Worm (Caenorhabditis elegans) whole organism, mixed stage, embryonic: ENCODE measurements around the gene cft-1.

ENCODE experiments used
- M03D4.4 ChIP-seq: sonication (generic microtip); optimal IDR thresholded peaks from 2 replicates; lab custom pipeline; 2017; ENCODE audit warnings: mild to moderate bottlenecking, missing genetic modification characterization, missing compliant biosample characterization
- bed-3 ChIP-seq: fragments of 200-800 bp; sonication (Bioruptor generic); optimal IDR thresholded peaks from 3 replicates; lab custom pipeline; 2018; ENCODE audit warnings: mild to moderate bottlenecking, missing genetic modification characterization, moderate library complexity, missing compliant biosample characterization
- ceh-39 ChIP-seq: fragments of 150-350 bp; optimal IDR thresholded peaks from 2 replicates; lab custom pipeline; 2014; ENCODE audit warnings: missing biosample characterization, missing genetic modification characterization
- ceh-43 ChIP-seq: fragments of 200-800 bp; sonication (Bioruptor generic); optimal IDR thresholded peaks from 2 replicates; lab custom pipeline; 2018; ENCODE audit warnings: mild to moderate bottlenecking, missing genetic modification characterization, moderate library complexity, missing compliant biosample characterization
- ceh-83 ChIP-seq: fragments of 200-800 bp; sonication (Bioruptor generic); optimal IDR thresholded peaks from 2 replicates; lab custom pipeline; 2018; ENCODE audit warnings: mild to moderate bottlenecking, missing genetic modification characterization, missing compliant biosample characterization
- cnd-1 ChIP-seq: fragments of 200-800 bp; sonication (Bioruptor generic); optimal IDR thresholded peaks from 2 replicates; lab custom pipeline; 2018; ENCODE audit warnings: mild to moderate bottlenecking, missing genetic modification characterization, missing compliant biosample characterization
- elt-1 ChIP-seq: sonication (generic microtip); optimal IDR thresholded peaks from 2 replicates; lab custom pipeline; 2017; ENCODE audit warnings: missing genetic modification characterization, mild to moderate bottlenecking, missing compliant biosample characterization, antibody characterized with exemption, moderate library complexity, borderline replicate concordance; ENCODE audit not compliant: insufficient read depth
- elt-3 ChIP-seq: fragments of 150-350 bp; optimal IDR thresholded peaks from 2 replicates; lab custom pipeline; 2014; ENCODE audit warnings: missing biosample characterization, missing genetic modification characterization
- flh-1 ChIP-seq: fragments of 200-800 bp; sonication (Bioruptor generic); optimal IDR thresholded peaks from 2 replicates; lab custom pipeline; 2018; ENCODE audit warnings: mild to moderate bottlenecking, missing genetic modification characterization, moderate library complexity, missing compliant biosample characterization
- ham-2 ChIP-seq: fragments of 200-800 bp; sonication (Bioruptor generic); optimal IDR thresholded peaks from 2 replicates; lab custom pipeline; 2018; ENCODE audit warnings: mild to moderate bottlenecking, missing genetic modification characterization, missing compliant biosample characterization
- hlh-1 ChIP-seq: fragments of 150-350 bp; optimal IDR thresholded peaks from 2 replicates; lab custom pipeline; 2014; ENCODE audit warnings: missing biosample characterization, missing genetic modification reagents, missing genetic modification characterization
- lin-13 ChIP-seq: fragments of 150-350 bp; optimal IDR thresholded peaks from 2 replicates; lab custom pipeline; 2014; ENCODE audit warnings: missing biosample characterization, missing genetic modification characterization
- lin-32 ChIP-seq: fragments of 200-800 bp; sonication (Bioruptor generic); optimal IDR thresholded peaks from 2 replicates; lab custom pipeline; 2018; ENCODE audit warnings: mild to moderate bottlenecking, missing genetic modification characterization, missing compliant biosample characterization
- lsy-2 ChIP-seq: fragments of 150-350 bp; optimal IDR thresholded peaks from 2 replicates; lab custom pipeline; 2014; ENCODE audit warnings: missing biosample characterization, missing genetic modification characterization
- mab-5 ChIP-seq: fragments of 150-350 bp; optimal IDR thresholded peaks from 2 replicates; lab custom pipeline; 2014; ENCODE audit warnings: missing biosample characterization, missing genetic modification characterization
- mep-1 ChIP-seq: fragments of 150-350 bp; optimal IDR thresholded peaks from 2 replicates; lab custom pipeline; 2017; ENCODE audit warnings: missing biosample characterization, missing genetic modification reagents, missing genetic modification characterization, inconsistent platforms
- nhr-12 ChIP-seq: fragments of 150-350 bp; optimal IDR thresholded peaks from 2 replicates; lab custom pipeline; 2014; ENCODE audit warnings: missing biosample characterization, missing genetic modification characterization
- nhr-28 ChIP-seq: fragments of 150-350 bp; optimal IDR thresholded peaks from 2 replicates; lab custom pipeline; 2014; ENCODE audit warnings: missing biosample characterization, missing genetic modification characterization
- nhr-76 ChIP-seq: sonication (generic microtip); optimal IDR thresholded peaks from 2 replicates; lab custom pipeline; 2017; ENCODE audit warnings: missing biosample characterization, missing genetic modification characterization
- pha-4 ChIP-seq: fragments of 150-350 bp; optimal IDR thresholded peaks from 2 replicates; lab custom pipeline; 2018; ENCODE audit warnings: missing biosample characterization, missing genetic modification reagents, missing genetic modification characterization
- sem-2 ChIP-seq: fragments of 200-800 bp; sonication (Bioruptor generic); optimal IDR thresholded peaks from 2 replicates; lab custom pipeline; 2018; ENCODE audit warnings: mild to moderate bottlenecking, missing genetic modification characterization, missing compliant biosample characterization
- snpc-4 ChIP-seq: fragments of 150-350 bp; optimal IDR thresholded peaks from 2 replicates; lab custom pipeline; 2014; ENCODE audit warnings: missing biosample characterization, missing genetic modification characterization
- sptf-1 ChIP-seq: sonication (generic microtip); optimal IDR thresholded peaks from 2 replicates; lab custom pipeline; 2017; ENCODE audit warnings: mild to moderate bottlenecking, missing genetic modification characterization, moderate library complexity, missing compliant biosample characterization
- tbx-8 ChIP-seq: fragments of 200-800 bp; sonication (Bioruptor generic); optimal IDR thresholded peaks from 2 replicates; lab custom pipeline; 2018; ENCODE audit warnings: mild to moderate bottlenecking, missing genetic modification characterization, moderate library complexity, missing compliant biosample characterization
- unc-120 ChIP-seq: sonication (generic microtip); optimal IDR thresholded peaks from 2 replicates; lab custom pipeline; 2017; ENCODE audit warnings: missing genetic modification characterization, missing compliant biosample characterization; ENCODE audit not compliant: poor library complexity, severe bottlenecking
- unc-39 ChIP-seq: fragments of 150-350 bp; optimal IDR thresholded peaks from 2 replicates; lab custom pipeline; 2014; ENCODE audit warnings: missing biosample characterization, missing genetic modification characterization
- zip-8 ChIP-seq: fragments of 150-350 bp; optimal IDR thresholded peaks from 2 replicates; lab custom pipeline; 2014; ENCODE audit warnings: missing biosample characterization, missing genetic modification characterization
- ztf-11 ChIP-seq: fragments of 150-350 bp; optimal IDR thresholded peaks from 2 replicates; lab custom pipeline; 2014; ENCODE audit warnings: missing biosample characterization, missing genetic modification characterization

Gene cft-1

DNA sequence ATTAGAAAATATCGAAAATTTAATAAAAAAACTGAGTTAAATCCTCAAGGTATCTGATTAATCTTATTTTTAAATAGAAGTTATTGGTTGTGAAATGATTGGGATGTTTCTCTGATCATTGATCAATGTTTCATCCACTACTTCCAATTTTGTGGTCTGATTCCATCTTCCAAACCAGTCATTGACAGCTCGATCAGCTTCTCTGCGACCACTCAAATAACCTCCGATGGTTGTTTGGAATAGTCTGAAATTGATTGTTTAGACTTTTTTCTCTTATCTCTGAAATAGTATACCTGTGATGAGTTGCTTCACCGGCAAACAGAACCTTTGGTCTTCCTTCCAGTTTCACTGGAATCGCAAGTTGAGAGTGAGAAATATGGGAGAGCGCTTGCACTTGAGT lies 28.6 kb upstream of the cft-1 start:
- TF ChIP-seq ceh-83 (GFP tag; lab: Kevin White, UChicago) (no peak), lsy-2 (tag; lab: Kevin White, UChicago) (no peak), nhr-28 (no peak), unc-39 (tag; lab: Kevin White, UChicago) (no peak), unc-120 (tag; lab: Kevin White, UChicago) (no peak), nhr-12 (no peak), ztf-11 (tag; lab: Kevin White, UChicago) (no peak), flh-1 (GFP tag; lab: Kevin White, UChicago) (no peak), ceh-43 (GFP tag; lab: Kevin White, UChicago) (no peak), ceh-39 (tag; lab: Kevin White, UChicago) (no peak), elt-1 (tag; lab: Kevin White, UChicago) (no peak), hlh-1 (tag; lab: Kevin White, UChicago) (no peak), M03D4.4 (no peak)

DNA sequence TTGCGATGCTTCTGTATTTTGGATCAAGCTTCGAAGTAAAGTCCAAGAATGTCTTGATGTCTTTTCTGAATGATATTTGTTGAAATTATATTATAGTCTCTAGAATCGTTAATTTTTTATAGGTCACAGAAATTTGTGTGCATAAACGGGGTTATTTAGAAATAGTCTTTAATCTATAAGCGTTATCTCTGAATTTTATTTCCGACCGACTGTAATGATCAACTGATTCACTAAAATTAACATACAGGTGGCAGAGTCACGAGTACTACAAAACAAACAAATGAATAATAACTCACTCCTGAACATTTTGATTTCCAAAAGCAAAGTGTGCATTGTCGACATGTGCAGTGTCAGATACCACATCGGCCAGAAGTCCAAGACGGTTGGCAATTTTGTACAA lies 26.9 kb upstream of the cft-1 start:
- no peak for TF ChIP-seq elt-3 (tag; lab: Kevin White, UChicago)
- no peak for TF ChIP-seq ceh-83 (GFP tag; lab: Kevin White, UChicago)
- no peak for TF ChIP-seq ceh-39 (tag; lab: Kevin White, UChicago)
- no peak for TF ChIP-seq mab-5
- TF ChIP-seq pha-4 (tag; lab: Kevin White, UChicago): no peak
- TF ChIP-seq mep-1 (tag; lab: Kevin White, UChicago): no peak
- TF ChIP-seq, all 35 proteins: peak for 0

DNA sequence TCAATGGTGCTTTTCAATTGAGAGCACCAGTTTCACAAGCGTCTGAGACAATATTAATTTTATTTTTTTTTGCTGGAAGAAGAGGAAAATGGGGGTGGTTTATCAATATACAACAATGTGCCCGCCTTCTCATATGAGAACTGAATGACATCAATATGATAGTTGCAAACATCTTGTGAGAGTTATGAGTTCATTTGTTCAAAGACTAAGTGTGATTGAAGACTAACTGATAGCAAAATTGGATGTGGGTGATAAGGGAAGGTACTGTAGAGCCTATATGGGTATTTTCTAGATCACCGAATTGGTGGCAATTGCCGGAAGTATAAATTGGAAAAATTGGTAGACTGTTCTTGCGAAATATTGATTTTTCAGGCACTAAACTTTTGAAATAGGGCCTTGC lies 26.0 kb upstream of the cft-1 start:
- no peak for TF ChIP-seq ceh-43 (GFP tag; lab: Kevin White, UChicago)

DNA sequence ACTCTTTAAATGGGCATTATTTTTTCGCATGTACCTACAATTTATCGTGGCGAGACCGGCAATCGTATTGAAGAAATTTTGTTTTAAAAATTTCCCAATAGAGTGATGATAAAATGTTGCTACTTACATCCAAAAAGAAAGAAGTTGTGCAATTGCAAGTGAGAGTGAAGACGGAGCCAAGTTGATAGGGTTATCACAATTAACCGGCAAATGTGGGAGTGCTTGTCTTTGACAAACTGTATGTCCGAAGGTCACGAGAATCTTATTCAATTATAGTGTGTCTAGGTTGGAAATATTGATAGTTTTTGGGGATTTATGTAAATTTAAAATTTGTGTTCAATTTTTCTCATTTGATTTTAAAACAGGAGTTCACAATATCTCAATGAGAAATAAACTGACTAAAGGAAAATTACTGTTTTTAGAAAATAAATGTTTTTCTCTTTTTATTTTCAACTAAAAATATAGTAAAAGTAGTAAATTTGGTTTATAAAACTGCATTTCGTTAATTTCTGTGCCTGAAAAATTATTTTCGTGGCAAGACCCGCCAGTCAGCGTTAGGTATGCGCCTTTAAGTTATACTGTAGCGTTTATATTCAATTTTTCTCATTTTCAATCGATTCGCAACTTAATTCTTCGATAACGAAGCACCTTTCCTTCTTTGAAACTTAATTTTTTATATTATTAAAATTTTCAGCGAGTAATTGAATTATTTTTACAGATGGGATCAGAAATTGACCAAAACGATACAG lies 24.8 kb upstream of the cft-1 start, which contains the start of the genes hpo-15 and mms-19:
TSS of gene hpo-15 (minus strand) at position 201 of the 749 bp plus-strand sequence.
TSS of gene mms-19 (plus strand) at position 719 of the 749 bp plus-strand sequence.
- no peak for TF ChIP-seq zip-8
- TF ChIP-seq lsy-2 (tag; lab: Kevin White, UChicago): no peak
- no peak for TF ChIP-seq tbx-8 (GFP tag; lab: Kevin White, UChicago)
- TF ChIP-seq unc-120 (tag; lab: Kevin White, UChicago): no peak
- no peak for TF ChIP-seq flh-1 (GFP tag; lab: Kevin White, UChicago)
- TF ChIP-seq sptf-1 (tag; lab: Kevin White, UChicago): no peak
- no peak for TF ChIP-seq lin-13 (tag; lab: Kevin White, UChicago)
- no peak for TF ChIP-seq hlh-1 (tag; lab: Kevin White, UChicago)
- TF ChIP-seq ceh-43 (GFP tag; lab: Kevin White, UChicago): no peak
- TF ChIP-seq ham-2 (GFP tag; lab: Kevin White, UChicago): no peak
- TF ChIP-seq nhr-12: no peak
- no peak for TF ChIP-seq lin-32
- TF ChIP-seq snpc-4 (tag; lab: Kevin White, UChicago): no peak
- TF ChIP-seq elt-3 (tag; lab: Kevin White, UChicago): no peak
- no peak for TF ChIP-seq ceh-83 (GFP tag; lab: Kevin White, UChicago)
- no peak for TF ChIP-seq bed-3 (GFP tag; lab: Kevin White, UChicago)
- TF ChIP-seq nhr-76 (tag; lab: Kevin White, UChicago): no peak
- no peak for TF ChIP-seq cnd-1 (tag; lab: Kevin White, UChicago)
- TF ChIP-seq, all 35 proteins: peak for 0

ce11 chrV:5521735-5522241 lies 16.8 kb upstream of the cft-1 start, which contains the start of gene hir-1:
Gene hir-1 (plus strand): TSS chrV:5522139.
- no peak for TF ChIP-seq lin-32
- TF ChIP-seq unc-39 (tag; lab: Kevin White, UChicago): no peak
- no peak for TF ChIP-seq ceh-83 (GFP tag; lab: Kevin White, UChicago)

ce11 chrV:5523260-5523659 lies 15.3 kb upstream of the cft-1 start:
- TF ChIP-seq ham-2 (GFP tag; lab: Kevin White, UChicago) (peak; percentile 0), elt-1 (tag; lab: Kevin White, UChicago) (peak; percentile 87), lin-13 (tag; lab: Kevin White, UChicago) (no peak), sem-2 (GFP tag; lab: Kevin White, UChicago) (no peak)
